Fruit fly (Drosophila melanogaster): ENCODE results near the gene dgrn.

The dgrn gene

dm6 chr3R:5778731-5779593 lies 45.5 kb upstream of the dgrn start, which contains the start of gene jagn (continued):
- TF ChIP-seq net (GFP tag; optimal IDR thresholded peaks at IDR 0.05) (no peak), esn (GFP tag; optimal IDR thresholded peaks at IDR 0.05) (peak; percentile 72), Sox102F (GFP tag; optimal IDR thresholded peaks at IDR 0.05) (peak; percentile 47), fd59A (GFP tag; optimal IDR thresholded peaks at IDR 0.05) (no peak), Lpt (GFP tag; optimal IDR thresholded peaks at IDR 0.05) (no peak), acj6 (GFP tag; optimal IDR thresholded peaks at IDR 0.05) (peak; percentile 15), CG31627 (GFP tag; optimal IDR thresholded peaks at IDR 0.05) (peak; percentile 73), CG4318 (GFP tag; optimal IDR thresholded peaks at IDR 0.05) (no peak), CG15336 (GFP tag; IDR thresholded peaks at IDR 0.05) (0 out of 2 replicates have a peak, but pooled peaks have one; percentile 18), CG7368 (GFP tag; optimal IDR thresholded peaks at IDR 0.05) (no peak), lz (GFP tag; optimal IDR thresholded peaks at IDR 0.05) (peak; percentile 58), Gug (GFP tag; IDR thresholded peaks at IDR 0.05) (no peak), dsx (GFP tag; optimal IDR thresholded peaks at IDR 0.05; ENCODE audit: poor library complexity, severe bottlenecking) (no peak), svp (GFP tag) (no peak)

- TF ChIP-seq achi (GFP tag; optimal IDR thresholded peaks at IDR 0.05) (no peak), spab (GFP tag; optimal IDR thresholded peaks at IDR 0.05) (no peak), acj6 (GFP tag; optimal IDR thresholded peaks at IDR 0.05) (no peak), CG8632 (GFP tag; optimal IDR thresholded peaks at IDR 0.05) (no peak), Sox102F (GFP tag; optimal IDR thresholded peaks at IDR 0.05) (no peak), fd85E (GFP tag; optimal IDR thresholded peaks at IDR 0.05) (no peak), Eip78C (GFP tag) (no peak), CG4318 (GFP tag; optimal IDR thresholded peaks at IDR 0.05) (no peak)
Observed at dm6 chr3R:5780976-5781375, 43.4 kb upstream of the dgrn start, which contains the start of gene CG2082. Gene CG2082, minus strand, starts transcription at chr3R:5781076.

dm6 chr3R:5781462-5781861 lies 43.0 kb upstream of the dgrn start, which contains the start of gene kat-60L1:
Gene kat-60L1, plus strand, starts transcription at chr3R:5781762.
- no peak for TF ChIP-seq CG34406 (GFP tag; optimal IDR thresholded peaks at IDR 0.05)
- TF ChIP-seq CG1621 (tag; optimal IDR thresholded peaks at IDR 0.05), result no peak
- TF ChIP-seq achi (GFP tag; optimal IDR thresholded peaks at IDR 0.05), result no peak
- TF ChIP-seq Blimp-1 (GFP tag; optimal IDR thresholded peaks at IDR 0.05), result no peak
- TF ChIP-seq topi (GFP tag; optimal IDR thresholded peaks at IDR 0.05), result no peak
- no peak for TF ChIP-seq CG10631 (GFP tag; optimal IDR thresholded peaks at IDR 0.05)
- no peak for TF ChIP-seq CG6276 (GFP tag; optimal IDR thresholded peaks at IDR 0.05)
- no peak for TF ChIP-seq acj6 (GFP tag; optimal IDR thresholded peaks at IDR 0.05)
- no peak for TF ChIP-seq CG7368 (GFP tag; optimal IDR thresholded peaks at IDR 0.05)
- no peak for TF ChIP-seq Met (GFP tag; optimal IDR thresholded peaks at IDR 0.05)
- TF ChIP-seq CG3919 (GFP tag; optimal IDR thresholded peaks at IDR 0.05), result no peak
- no peak for TF ChIP-seq fd59A (GFP tag; optimal IDR thresholded peaks at IDR 0.05)
- no peak for TF ChIP-seq esn (GFP tag; optimal IDR thresholded peaks at IDR 0.05)
- TF ChIP-seq CG8119 (GFP tag; IDR thresholded peaks at IDR 0.05), result no peak
- no peak for TF ChIP-seq CG11902 (GFP tag; optimal IDR thresholded peaks at IDR 0.05)
- no peak for TF ChIP-seq Sox15 (GFP tag; optimal IDR thresholded peaks at IDR 0.05)
- no peak for TF ChIP-seq fd85E (GFP tag; optimal IDR thresholded peaks at IDR 0.05)
- TF ChIP-seq Hr39 (GFP tag; optimal IDR thresholded peaks at IDR 0.05), result no peak
- TF ChIP-seq Eip78C (GFP tag), result no peak

dm6 chr3R:5789025-5789953 lies 35.1 kb upstream of the dgrn start, which contains the start of the genes Hat1 and Rpn5:
Gene Hat1, minus strand, starts transcription at chr3R:5789384.
Gene Rpn5, plus strand, starts transcription at chr3R:5789493.
- TF ChIP-seq esn (GFP tag; optimal IDR thresholded peaks at IDR 0.05) (peak; percentile 92), vri (GFP tag; optimal IDR thresholded peaks at IDR 0.05) (peak; percentile 77), Blimp-1 (GFP tag; optimal IDR thresholded peaks at IDR 0.05) (peak; percentile 59), Hr39 (GFP tag; optimal IDR thresholded peaks at IDR 0.05) (peak; percentile 92), Sox102F (GFP tag; optimal IDR thresholded peaks at IDR 0.05) (peak; percentile 87), Ets96B (tag; optimal IDR thresholded peaks at IDR 0.05) (peak; percentile 60), CG16779 (tag; optimal IDR thresholded peaks at IDR 0.05) (no peak), CG8119 (GFP tag; IDR thresholded peaks at IDR 0.05) (peak; percentile 48; the same call in 2 of the 3 replicates), Gug (GFP tag; IDR thresholded peaks at IDR 0.05) (peak; percentile 59), CG11902 (GFP tag; optimal IDR thresholded peaks at IDR 0.05) (peak; percentile 81), Eip93F (GFP tag; optimal IDR thresholded peaks at IDR 0.05) (no peak), CG34406 (GFP tag; optimal IDR thresholded peaks at IDR 0.05) (peak; percentile 76), CG8319 (GFP tag; optimal IDR thresholded peaks at IDR 0.05) (peak; percentile 72), Eip75B (GFP tag; optimal IDR thresholded peaks at IDR 0.05) (peak; percentile 92), achi (GFP tag; optimal IDR thresholded peaks at IDR 0.05) (peak; percentile 94), CG9139 (GFP tag; optimal IDR thresholded peaks at IDR 0.05) (peak; percentile 8), acj6 (GFP tag; optimal IDR thresholded peaks at IDR 0.05) (peak; percentile 87), spab (GFP tag; optimal IDR thresholded peaks at IDR 0.05) (peak; percentile 46), CG1621 (tag; optimal IDR thresholded peaks at IDR 0.05) (peak; percentile 7), Eip78C (GFP tag) (peak; percentile 94), CG15336 (GFP tag; IDR thresholded peaks at IDR 0.05) (peak; percentile 41; the same call in 1 of the 2 replicates), Sox14 (GFP tag; optimal IDR thresholded peaks at IDR 0.05) (peak; percentile 91)
